Fruit fly (Drosophila melanogaster) whole organism, embryonic: ENCODE data around the gene CG42512.
A peak's percentile ranks its signal among the peaks of the same experiment; 100 is the strongest.

Experiments
- Asciz ChIP-seq: fragments of 200-800 bp; sonication (Bioruptor generic); optimal IDR thresholded peaks from 2 replicates; lab custom pipeline; 2017; ENCODE audit warnings: missing biosample characterization, mild to moderate bottlenecking, missing genetic modification characterization, missing genetic modification reagents
- CG10431 ChIP-seq: fragments of 200-800 bp; sonication (Bioruptor generic); optimal IDR thresholded peaks from 3 replicates; lab custom pipeline; 2018; ENCODE audit warnings: missing biosample characterization, mild to moderate bottlenecking, missing genetic modification characterization
- CG11504 ChIP-seq: fragments of 200-800 bp; sonication (Bioruptor generic); optimal IDR thresholded peaks from 3 replicates; lab custom pipeline; 2019; ENCODE audit warnings: missing biosample characterization, mild to moderate bottlenecking, missing genetic modification characterization, moderate library complexity
- CG11695 ChIP-seq: fragments of 200-800 bp; sonication (Bioruptor generic); IDR thresholded peaks from 3 replicates; pipeline ENCODE4 v1.3.6; 2022; ENCODE audit warnings: missing biosample characterization, missing genetic modification characterization
- CG12391 ChIP-seq: fragments of 200-800 bp; sonication (Bioruptor generic); optimal IDR thresholded peaks from 3 replicates; lab custom pipeline; 2018; ENCODE audit warnings: missing biosample characterization, mild to moderate bottlenecking, missing genetic modification characterization, moderate library complexity
- CG12769 ChIP-seq: fragments of 200-800 bp; sonication (Bioruptor generic); optimal IDR thresholded peaks from 2 replicates; lab custom pipeline; 2019; ENCODE audit warnings: missing biosample characterization, mild to moderate bottlenecking, missing genetic modification characterization, moderate library complexity
- CG13287 ChIP-seq: fragments of 200-800 bp; sonication (Bioruptor generic); IDR thresholded peaks from 2 replicates; pipeline ENCODE4 v1.3.6; 2022; ENCODE audit warnings: missing biosample characterization, missing genetic modification characterization; ENCODE audit not compliant: partially characterized antibody
- CG17385 ChIP-seq: fragments of 200-800 bp; sonication (Bioruptor generic); optimal IDR thresholded peaks from 3 replicates; lab custom pipeline; 2018; ENCODE audit warnings: missing biosample characterization, mild to moderate bottlenecking, missing genetic modification characterization
- CG18262 ChIP-seq: fragments of 200-800 bp; optimal IDR thresholded peaks from 3 replicates; lab custom pipeline; 2019; ENCODE audit warnings: missing biosample characterization, mild to moderate bottlenecking, missing genetic modification characterization, moderate library complexity
- CG2199 ChIP-seq: fragments of 200-800 bp; sonication (Bioruptor generic); IDR thresholded peaks from 3 replicates; pipeline ENCODE4 v1.3.6; 2022; ENCODE audit warnings: missing biosample characterization, missing genetic modification characterization
- CG2678 ChIP-seq: fragments of 200-800 bp; sonication (Bioruptor generic); optimal IDR thresholded peaks from 3 replicates; lab custom pipeline; 2019; ENCODE audit warnings: missing biosample characterization, mild to moderate bottlenecking, missing genetic modification characterization, moderate library complexity
- CG33557 ChIP-seq: fragments of 200-800 bp; sonication (Bioruptor generic); optimal IDR thresholded peaks from 2 replicates; lab custom pipeline; 2019; ENCODE audit warnings: missing biosample characterization, mild to moderate bottlenecking, missing genetic modification characterization, moderate library complexity
- CG6689 ChIP-seq: fragments of 200-800 bp; sonication (Bioruptor generic); IDR thresholded peaks from 2 replicates; pipeline ENCODE4 v1.3.6; 2022; ENCODE audit warnings: missing biosample characterization, missing genetic modification characterization
- CG6765 ChIP-seq: fragments of 200-800 bp; sonication (Bioruptor generic); optimal IDR thresholded peaks from 3 replicates; lab custom pipeline; 2017; ENCODE audit warnings: missing biosample characterization, mild to moderate bottlenecking, missing genetic modification characterization
- CG7839 ChIP-seq: fragments of 200-800 bp; sonication (Bioruptor generic); optimal IDR thresholded peaks from 3 replicates; lab custom pipeline; 2018; ENCODE audit warnings: missing biosample characterization, mild to moderate bottlenecking, missing genetic modification characterization, moderate library complexity
- CG9215 ChIP-seq: fragments of 200-800 bp; sonication (Bioruptor generic); IDR thresholded peaks from 2 replicates; pipeline ENCODE4 v1.3.6; 2022; ENCODE audit warnings: missing biosample characterization, missing genetic modification characterization
- CoRest ChIP-seq: fragments of 200-800 bp; sonication (Bioruptor generic); optimal IDR thresholded peaks from 3 replicates; lab custom pipeline; 2018; ENCODE audit warnings: missing biosample characterization, mild to moderate bottlenecking, missing genetic modification characterization, moderate library complexity
- Dbx ChIP-seq: fragments of 200-800 bp; sonication (Bioruptor generic); IDR thresholded peaks from 3 replicates; pipeline ENCODE4 v1.3.6; 2022; ENCODE audit warnings: missing biosample characterization, missing genetic modification characterization
- Dp ChIP-seq: fragments of 200-800 bp; sonication (Bioruptor generic); optimal IDR thresholded peaks from 2 replicates; lab custom pipeline; 2018; ENCODE audit warnings: missing biosample characterization, mild to moderate bottlenecking, missing genetic modification characterization, moderate library complexity
- E2f1 ChIP-seq: fragments of 200-800 bp; sonication (Bioruptor generic); IDR thresholded peaks from 2 replicates; pipeline ENCODE4 v1.3.6; 2022; ENCODE audit warnings: missing biosample characterization, missing genetic modification characterization
- Ets65A ChIP-seq: fragments of 200-800 bp; sonication (Bioruptor generic); peaks from one replicate; lab custom pipeline; 2016; ENCODE audit warnings: missing biosample characterization, missing genetic modification characterization
- H2.0 ChIP-seq: fragments of 200-800 bp; sonication (Bioruptor generic); IDR thresholded peaks from 2 replicates; pipeline ENCODE4 v1.3.6; 2022; ENCODE audit warnings: missing biosample characterization, missing genetic modification characterization
- Kr ChIP-seq: fragments of 200-800 bp; sonication (Bioruptor generic); optimal IDR thresholded peaks from 2 replicates; lab custom pipeline; 2017; ENCODE audit warnings: missing biosample characterization, mild to moderate bottlenecking, missing genetic modification characterization
- Lpt ChIP-seq: fragments of >200 bp; optimal IDR thresholded peaks from 2 replicates; lab custom pipeline; 2018; ENCODE audit warnings: missing biosample characterization, missing genetic modification characterization
- NC2β ChIP-seq: fragments of 200-800 bp; sonication (Bioruptor generic); optimal IDR thresholded peaks from 2 replicates; lab custom pipeline; 2016; ENCODE audit warnings: missing biosample characterization, missing genetic modification characterization
- Nf-YA ChIP-seq: fragments of 200-800 bp; sonication (Bioruptor generic); IDR thresholded peaks from 2 replicates; pipeline ENCODE4 v1.3.6; 2022; ENCODE audit warnings: missing biosample characterization, missing genetic modification characterization
- Sox100B ChIP-seq: fragments of 200-800 bp; sonication (Bioruptor generic); optimal IDR thresholded peaks from 3 replicates; lab custom pipeline; 2018; ENCODE audit warnings: missing biosample characterization, mild to moderate bottlenecking, missing genetic modification characterization
- Sox102F ChIP-seq: fragments of 200-800 bp; sonication (Bioruptor generic); optimal IDR thresholded peaks from 2 replicates; lab custom pipeline; 2018; ENCODE audit warnings: missing biosample characterization, mild to moderate bottlenecking, missing genetic modification characterization, moderate library complexity
- Spps ChIP-seq: fragments of 200-800 bp; sonication (Bioruptor generic); optimal IDR thresholded peaks from 2 replicates; lab custom pipeline; 2018; ENCODE audit warnings: missing biosample characterization, mild to moderate bottlenecking, missing genetic modification characterization
- Xbp1 ChIP-seq: fragments of 200-800 bp; sonication (Bioruptor generic); optimal IDR thresholded peaks from 3 replicates; lab custom pipeline; 2016; ENCODE audit warnings: missing biosample characterization, mild to moderate bottlenecking, missing genetic modification characterization
- ab ChIP-seq: fragments of 200-800 bp; sonication (Bioruptor generic); optimal IDR thresholded peaks from 2 replicates; lab custom pipeline; 2016; ENCODE audit warnings: missing biosample characterization, missing genetic modification characterization
- aop ChIP-seq: fragments of 200-800 bp; sonication (Bioruptor generic); IDR thresholded peaks from 2 replicates; pipeline ENCODE4 v1.3.6; 2022; ENCODE audit warnings: missing biosample characterization, missing genetic modification characterization
- az2 ChIP-seq: fragments of 200-800 bp; sonication (Bioruptor generic); optimal IDR thresholded peaks from 3 replicates; lab custom pipeline; 2016; ENCODE audit warnings: missing biosample characterization, missing genetic modification characterization
- bcd ChIP-seq: fragments of 200-800 bp; sonication (Bioruptor generic); optimal IDR thresholded peaks from 2 replicates; lab custom pipeline; 2017; ENCODE audit warnings: missing biosample characterization, mild to moderate bottlenecking, missing genetic modification characterization
- croc ChIP-seq: fragments of 200-800 bp; sonication (Bioruptor generic); conservative IDR thresholded peaks from 3 replicates; pipeline ENCODE4 v1.3.6; 2022; ENCODE audit warnings: missing biosample characterization, missing genetic modification characterization
- dmrt99B ChIP-seq: fragments of 200-800 bp; sonication (Bioruptor generic); optimal IDR thresholded peaks from 2 replicates; lab custom pipeline; 2018; ENCODE audit warnings: missing biosample characterization, mild to moderate bottlenecking, missing genetic modification characterization, moderate library complexity
- en ChIP-seq: fragments of 200-800 bp; sonication (Bioruptor generic); optimal IDR thresholded peaks from 2 replicates; lab custom pipeline; 2016; ENCODE audit warnings: missing biosample characterization, missing genetic modification characterization
- esg ChIP-seq: fragments of 200-800 bp; sonication (Bioruptor generic); conservative IDR thresholded peaks from 2 replicates; pipeline ENCODE4 v1.3.6; 2022; ENCODE audit warnings: missing biosample characterization, missing genetic modification characterization
- fd64A ChIP-seq: fragments of 200-800 bp; sonication (Bioruptor generic); optimal IDR thresholded peaks from 3 replicates; lab custom pipeline; 2018; ENCODE audit warnings: missing biosample characterization, mild to moderate bottlenecking, missing genetic modification characterization
- grau ChIP-seq: fragments of 200-800 bp; optimal IDR thresholded peaks from 3 replicates; lab custom pipeline; 2019; ENCODE audit warnings: missing biosample characterization, mild to moderate bottlenecking, missing genetic modification characterization, moderate library complexity
- gsb-n ChIP-seq: fragments of 200-800 bp; sonication (Bioruptor generic); optimal IDR thresholded peaks from 3 replicates; lab custom pipeline; 2018; ENCODE audit warnings: missing biosample characterization, mild to moderate bottlenecking, missing genetic modification characterization
- otp ChIP-seq: fragments of 200-800 bp; sonication (Bioruptor generic); IDR thresholded peaks from 3 replicates; pipeline ENCODE4, ENCODE4 v1.3.6; 2022; ENCODE audit warnings: missing biosample characterization, missing genetic modification characterization
- phol ChIP-seq: fragments of 200-800 bp; sonication (Bioruptor generic); optimal IDR thresholded peaks from 3 replicates; lab custom pipeline; 2018; ENCODE audit warnings: missing biosample characterization, mild to moderate bottlenecking, missing genetic modification characterization, moderate library complexity
- shn ChIP-seq: fragments of 200-800 bp; sonication (Bioruptor generic); optimal IDR thresholded peaks from 3 replicates; lab custom pipeline; 2016; ENCODE audit warnings: missing biosample characterization, missing genetic modification characterization
- sima ChIP-seq: fragments of 200-800 bp; sonication (Bioruptor generic); optimal IDR thresholded peaks from 2 replicates; lab custom pipeline; 2016; ENCODE audit warnings: missing biosample characterization, missing genetic modification characterization
- sr ChIP-seq: fragments of 200-800 bp; sonication (Bioruptor generic); IDR thresholded peaks from 3 replicates; pipeline ENCODE4 v1.3.6; 2022; ENCODE audit warnings: missing biosample characterization, missing genetic modification characterization
- sug ChIP-seq: fragments of 200-800 bp; optimal IDR thresholded peaks from 2 replicates; lab custom pipeline; 2019; ENCODE audit warnings: missing biosample characterization, mild to moderate bottlenecking, missing genetic modification characterization, moderate library complexity
- tap ChIP-seq: fragments of 200-800 bp; optimal IDR thresholded peaks from 3 replicates; lab custom pipeline; 2019; ENCODE audit warnings: missing biosample characterization, mild to moderate bottlenecking, missing genetic modification characterization, moderate library complexity
- ttk ChIP-seq: fragments of 200-800 bp; sonication (Bioruptor generic); IDR thresholded peaks from 2 replicates; pipeline ENCODE4 v2.1.2; 2022; ENCODE audit warnings: missing biosample characterization, missing genetic modification characterization
- wor ChIP-seq: fragments of 200-800 bp; sonication (Bioruptor generic); IDR thresholded peaks from 2 replicates; pipeline ENCODE4 v1.3.6; 2022; ENCODE audit warnings: missing biosample characterization, missing genetic modification characterization

CG42512 gene

dm6 chrX:16669849-16670248 is 18.7 kb downstream of the CG42512 start:
- no peak for TF ChIP-seq CG6765 (GFP tag; lab: Kevin White, UChicago)
- peak; percentile 58; the same call in 1 of the 2 replicates for TF ChIP-seq aop

DNA sequence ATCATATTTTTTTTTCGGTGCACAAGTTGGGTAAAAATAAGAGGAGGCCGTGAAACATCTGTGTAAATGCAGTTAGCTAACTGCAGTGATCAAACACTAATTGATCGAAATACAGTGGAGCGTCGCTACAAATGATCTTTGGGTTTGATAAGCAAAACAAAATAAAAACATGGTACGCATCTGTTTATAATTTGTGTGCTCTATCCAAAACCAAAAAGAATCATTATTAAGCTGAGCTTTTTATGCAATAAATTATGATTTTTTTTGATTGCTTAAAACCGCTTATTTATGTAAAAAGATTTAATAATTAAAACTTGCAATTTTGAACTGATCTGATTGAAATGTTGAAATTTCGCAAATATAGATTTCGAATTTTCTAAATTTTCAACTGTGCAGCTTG is 19.1 kb downstream of the CG42512 start:
- TF ChIP-seq tap (tag; lab: Kevin White, UChicago) (no peak), CG10431 (GFP tag; lab: Kevin White, UChicago) (no peak), Dbx (GFP tag; lab: Robert Waterston, UW) (no peak), sima (GFP tag; lab: Kevin White, UChicago) (no peak), esg (no peak), CG7839 (tag; lab: Kevin White, UChicago) (peak; percentile 31), otp (no peak), CG33557 (GFP tag; lab: Kevin White, UChicago) (no peak), croc (no peak), CG13287 (GFP tag; lab: Robert Waterston, UW) (no peak), Ets65A (GFP tag; lab: Kevin White, UChicago) (peak; percentile 9), wor (GFP tag; lab: Robert Waterston, UW) (no peak), CG2199 (no peak), CG18262 (tag; lab: Kevin White, UChicago) (peak; percentile 37), az2 (GFP tag; lab: Kevin White, UChicago) (peak; percentile 13), bcd (GFP tag; lab: Kevin White, UChicago) (no peak), ttk (GFP tag; lab: Robert Waterston, UW) (no peak), grau (tag; lab: Kevin White, UChicago) (peak; percentile 69), fd64A (GFP tag; lab: Kevin White, UChicago) (no peak), shn (GFP tag; lab: Kevin White, UChicago) (no peak), CG2678 (tag; lab: Kevin White, UChicago) (peak; percentile 7), CoRest (peak; percentile 17), Asciz (GFP tag; lab: Kevin White, UChicago) (peak; percentile 10), Lpt (GFP tag; lab: Kevin White, UChicago) (no peak), CG9215 (no peak), Nf-YA (GFP tag; lab: Robert Waterston, UW) (no peak), CG11504 (tag; lab: Kevin White, UChicago) (peak; percentile 43), CG12769 (tag; lab: Kevin White, UChicago) (no peak), CG12391 (tag; lab: Kevin White, UChicago) (peak; percentile 28), Spps (no peak), en (GFP tag; lab: Kevin White, UChicago) (no peak), dmrt99B (tag; lab: Kevin White, UChicago) (peak; percentile 52), CG6689 (GFP tag; lab: Robert Waterston, UW) (0 out of 2 replicates have a peak, but pooled peaks have one; percentile 9), ab (GFP tag; lab: Kevin White, UChicago) (no peak), Dp (GFP tag; lab: Kevin White, UChicago) (no peak), Kr (GFP tag; lab: Kevin White, UChicago) (no peak), CG17385 (peak; percentile 18), sug (tag; lab: Kevin White, UChicago) (no peak), Xbp1 (GFP tag; lab: Kevin White, UChicago) (no peak), Sox102F (GFP tag; lab: Kevin White, UChicago) (peak; percentile 19), phol (peak; percentile 29), Sox100B (GFP tag; lab: Kevin White, UChicago) (peak; percentile 38), H2.0 (GFP tag; lab: Robert Waterston, UW) (no peak), CG11695 (GFP tag; lab: Robert Waterston, UW) (no peak), NC2β (no peak), E2f1 (GFP tag; lab: Robert Waterston, UW) (no peak), sr (GFP tag; lab: Robert Waterston, UW) (no peak), gsb-n (tag; lab: Kevin White, UChicago) (no peak)
